Worm (Caenorhabditis elegans) whole organism, L1 larva: Measurements from ENCODE around the gene R05G6.10.

ENCODE experiments used
- aly-2 ChIP-seq: fragments of 150-350 bp; optimal IDR thresholded peaks from 2 replicates; lab custom pipeline; 2014; ENCODE audit warnings: missing biosample characterization, missing genetic modification characterization
- ceh-82 ChIP-seq, 3 experiments: fragments of 150-350 bp in 1 of 3; sonication (generic microtip) in 2 of 3; optimal IDR thresholded peaks; 2 replicates each; lab custom pipeline; 2014 to 2017; ENCODE audit warnings: missing biosample characterization in 3 of 3, missing genetic modification characterization in 3 of 3
- dsc-1 ChIP-seq: sonication (generic microtip); optimal IDR thresholded peaks from 2 replicates; lab custom pipeline; 2016; ENCODE audit warnings: mild to moderate bottlenecking, missing genetic modification characterization, missing compliant biosample characterization
- efl-1 ChIP-seq, 4 experiments: fragments of 150-350 bp; optimal IDR thresholded peaks in 3 of 4; peaks in 1 of 4; 1 replicate in 1 of 4; 2 replicates in 3 of 4; lab custom pipeline; 2014; ENCODE audit warnings: missing biosample characterization in 2 of 4, missing genetic modification characterization in 2 of 4, missing genetic modification reagents in 2 of 4
- egl-27 ChIP-seq, 2 experiments: fragments of 150-350 bp in 1 of 2; sonication (generic microtip); optimal IDR thresholded peaks; 3 replicates each; lab custom pipeline; 2017 to 2018; ENCODE audit warnings: missing biosample characterization in 2 of 2, missing genetic modification characterization in 2 of 2, missing genetic modification reagents in 2 of 2
- jun-1 ChIP-seq: fragments of 150-350 bp; optimal IDR thresholded peaks from 2 replicates; lab custom pipeline; 2014; ENCODE audit warnings: missing biosample characterization, missing genetic modification reagents, missing genetic modification characterization
- lin-15B ChIP-seq: fragments of 150-350 bp; sonication (generic microtip); optimal IDR thresholded peaks from 3 replicates; lab custom pipeline; 2014; ENCODE audit warnings: missing biosample characterization, missing genetic modification characterization
- nhr-237 ChIP-seq: fragments of 150-350 bp; optimal IDR thresholded peaks from 2 replicates; lab custom pipeline; 2014; ENCODE audit warnings: missing biosample characterization, missing genetic modification characterization
- nhr-28 ChIP-seq: fragments of 150-350 bp; optimal IDR thresholded peaks from 2 replicates; lab custom pipeline; 2014; ENCODE audit warnings: missing biosample characterization, missing genetic modification characterization
- nhr-77 ChIP-seq: fragments of 150-350 bp; optimal IDR thresholded peaks from 2 replicates; lab custom pipeline; 2014; ENCODE audit warnings: missing biosample characterization, missing genetic modification characterization
- sox-4 ChIP-seq: sonication (generic microtip); optimal IDR thresholded peaks from 2 replicates; lab custom pipeline; 2016; ENCODE audit warnings: missing genetic modification characterization, missing compliant biosample characterization
- unc-130 ChIP-seq: fragments of 150-350 bp; optimal IDR thresholded peaks from 2 replicates; lab custom pipeline; 2017; ENCODE audit warnings: missing biosample characterization, missing genetic modification characterization, inconsistent platforms
- unc-62 ChIP-seq: fragments of 150-350 bp; optimal IDR thresholded peaks from 2 replicates; lab custom pipeline; 2014; ENCODE audit warnings: missing biosample characterization, missing genetic modification reagents, missing genetic modification characterization
- vab-15 ChIP-seq: sonication (generic microtip); optimal IDR thresholded peaks from 2 replicates; lab custom pipeline; 2017; ENCODE audit warnings: missing genotype, mild to moderate bottlenecking, missing genetic modification characterization, missing compliant biosample characterization

ce11 chrIV:7550445-7550844 is 8.1 kb upstream of the R05G6.10 start, which contains the start of gene pam-1:
- TF ChIP-seq nhr-237 (tag; lab: Kevin White, UChicago) (no peak), unc-62 (GFP tag; lab: Kevin White, UChicago) (no peak), unc-130 (tag; lab: Kevin White, UChicago) (no peak), lin-15B (tag; lab: Kevin White, UChicago) (no peak), aly-2 (no peak), egl-27 (tag; optimal IDR thresholded peaks at IDR 0.05; lab: Kevin White, UChicago) (no peak), dsc-1 (tag; lab: Kevin White, UChicago) (no peak), efl-1 (optimal IDR thresholded peaks at IDR 0.05; lab: Kevin White, UChicago) (no peak), efl-1 (GFP tag; optimal IDR thresholded peaks at IDR 0.05 in 1 of 2; lab: Kevin White, UChicago) (no peak), nhr-28 (no peak), sox-4 (tag; lab: Kevin White, UChicago) (no peak), nhr-77 (tag; lab: Kevin White, UChicago) (no peak), jun-1 (tag; lab: Kevin White, UChicago) (no peak), vab-15 (tag; lab: Kevin White, UChicago) (no peak), ceh-82 (tag; optimal IDR thresholded peaks at IDR 0.05; lab: Kevin White, UChicago) (no peak)
